Worm (Caenorhabditis elegans) whole organism, L3 larva: ENCODE results near the gene qars-1.

ENCODE experiments used
- R02D3.7 ChIP-seq: fragments of 150-350 bp; optimal IDR thresholded peaks from 2 replicates; lab custom pipeline; 2014; ENCODE audit warnings: missing biosample characterization, missing genetic modification characterization
- ceh-82 ChIP-seq: fragments of 150-350 bp; optimal IDR thresholded peaks from 2 replicates; lab custom pipeline; 2014; ENCODE audit warnings: missing biosample characterization, missing genetic modification characterization
- elt-3 ChIP-seq, 3 experiments: fragments of 150-350 bp in 1 of 3; sonication (generic microtip) in 2 of 3; optimal IDR thresholded peaks; 2 replicates in 2 of 3; 4 replicates in 1 of 3; lab custom pipeline; 2014 to 2017; ENCODE audit warnings: missing biosample characterization in 3 of 3, missing genetic modification characterization in 3 of 3
- nhr-11 ChIP-seq: fragments of 150-350 bp; optimal IDR thresholded peaks from 2 replicates; lab custom pipeline; 2014; ENCODE audit warnings: missing biosample characterization, missing genetic modification characterization
- nhr-23 ChIP-seq: fragments of 150-350 bp; optimal IDR thresholded peaks from 2 replicates; lab custom pipeline; 2014; ENCODE audit warnings: missing biosample characterization, missing genetic modification reagents, missing genetic modification characterization
- nhr-77 ChIP-seq: fragments of 150-350 bp; optimal IDR thresholded peaks from 2 replicates; lab custom pipeline; 2014; ENCODE audit warnings: missing biosample characterization, missing genetic modification characterization
- pha-4 ChIP-seq: fragments of 150-350 bp; optimal IDR thresholded peaks from 2 replicates; lab custom pipeline; 2014; ENCODE audit warnings: missing biosample characterization, missing genetic modification reagents, missing genetic modification characterization
- unc-39 ChIP-seq: sonication (generic microtip); optimal IDR thresholded peaks from 4 replicates; lab custom pipeline; 2017; ENCODE audit warnings: missing biosample characterization, missing genetic modification characterization
- zag-1 ChIP-seq: fragments of 150-350 bp; optimal IDR thresholded peaks from 2 replicates; lab custom pipeline; 2014; ENCODE audit warnings: missing biosample characterization, missing genetic modification characterization
- ztf-4 ChIP-seq: fragments of 150-350 bp; optimal IDR thresholded peaks from 2 replicates; lab custom pipeline; 2014; ENCODE audit warnings: missing biosample characterization, missing genetic modification characterization

DNA sequence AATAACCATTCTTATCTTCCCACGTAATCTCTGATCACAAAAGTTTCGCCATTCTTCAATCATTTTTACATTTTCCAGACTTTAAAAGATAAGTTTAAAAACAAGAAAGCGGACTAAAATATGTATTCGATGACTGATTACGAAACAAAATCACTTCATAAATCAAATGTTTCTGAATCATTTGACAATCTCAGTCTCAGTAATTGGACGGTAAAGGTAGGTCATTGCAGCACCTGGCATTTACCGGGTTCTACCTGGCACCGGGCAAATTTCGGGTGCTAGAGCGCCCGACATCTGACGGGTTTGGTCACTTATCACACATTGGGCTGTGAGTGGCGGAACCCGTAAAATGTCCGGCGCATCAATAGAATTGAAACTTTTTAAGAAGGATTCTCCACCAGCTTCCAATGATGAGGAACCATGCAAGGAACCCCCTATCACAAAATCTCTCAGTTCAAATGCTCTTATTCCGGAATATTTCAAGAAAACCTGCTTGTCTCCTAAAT is 43.2 kb upstream of the qars-1 start, which contains the start of gene Y41E3.19:
- TF ChIP-seq ztf-4 (no peak), nhr-11 (no peak), zag-1 (tag; lab: Kevin White, UChicago) (no peak), ceh-82 (tag; lab: Kevin White, UChicago) (no peak), nhr-23 (no peak), elt-3 (tag; optimal IDR thresholded peaks at IDR 0.05; lab: Kevin White, UChicago) (no peak), nhr-77 (no peak), unc-39 (tag; lab: Kevin White, UChicago) (no peak), R02D3.7 (tag; lab: Kevin White, UChicago) (no peak), pha-4 (tag; lab: Kevin White, UChicago) (no peak)
